Fruit fly (Drosophila melanogaster) whole organism, embryonic: ENCODE results near the gene Vsp37A.

Experiments used
- Awh ChIP-seq: fragments of 200-800 bp; sonication (Bioruptor generic); IDR thresholded peaks from 2 replicates; pipeline ENCODE4, ENCODE4 v1.3.6; 2022; ENCODE audit warnings: missing biosample characterization, missing genetic modification characterization
- B-H1 ChIP-seq: fragments of 200-800 bp; sonication (Bioruptor generic); IDR thresholded peaks from 3 replicates; pipeline ENCODE4 v1.3.6; 2022; ENCODE audit warnings: missing biosample characterization, missing genetic modification characterization
- CG13424 ChIP-seq: fragments of 200-800 bp; sonication (Bioruptor generic); optimal IDR thresholded peaks from 2 replicates; lab custom pipeline; 2019; ENCODE audit warnings: missing biosample characterization, mild to moderate bottlenecking, missing genetic modification characterization, moderate library complexity
- CG14710 ChIP-seq: fragments of 200-800 bp; sonication (Bioruptor generic); optimal IDR thresholded peaks from 3 replicates; lab custom pipeline; 2019; ENCODE audit warnings: missing biosample characterization, mild to moderate bottlenecking, missing genetic modification characterization, moderate library complexity
- CG15073 ChIP-seq: fragments of 200-800 bp; sonication (Bioruptor generic); optimal IDR thresholded peaks from 2 replicates; lab custom pipeline; 2016; ENCODE audit warnings: missing biosample characterization, missing genetic modification characterization
- CG16815 ChIP-seq: fragments of 200-800 bp; sonication (Bioruptor generic); optimal IDR thresholded peaks from 3 replicates; lab custom pipeline; 2017; ENCODE audit warnings: missing biosample characterization, mild to moderate bottlenecking, missing genetic modification characterization
- CG17612 ChIP-seq: fragments of 200-800 bp; sonication (Bioruptor generic); IDR thresholded peaks from 2 replicates; pipeline ENCODE4 v1.3.6; 2022; ENCODE audit warnings: missing biosample characterization, missing genetic modification characterization
- CG1792 ChIP-seq: fragments of 200-800 bp; sonication (Bioruptor generic); optimal IDR thresholded peaks from 2 replicates; lab custom pipeline; 2016; ENCODE audit warnings: missing biosample characterization, missing genetic modification characterization
- CG2116 ChIP-seq: fragments of 200-800 bp; sonication (Bioruptor generic); optimal IDR thresholded peaks from 3 replicates; lab custom pipeline; 2018; ENCODE audit warnings: missing biosample characterization, mild to moderate bottlenecking, missing genetic modification characterization
- CG30431 ChIP-seq: fragments of 200-800 bp; sonication (Bioruptor generic); optimal IDR thresholded peaks from 2 replicates; lab custom pipeline; 2017; ENCODE audit warnings: missing biosample characterization, missing genetic modification characterization
- CG3065 ChIP-seq: fragments of 200-800 bp; sonication (Bioruptor generic); optimal IDR thresholded peaks from 2 replicates; lab custom pipeline; 2016; ENCODE audit warnings: missing biosample characterization, missing genetic modification characterization
- CG4282 ChIP-seq: fragments of 200-800 bp; sonication (Bioruptor generic); optimal IDR thresholded peaks from 2 replicates; lab custom pipeline; 2016; ENCODE audit warnings: missing biosample characterization, missing genetic modification characterization
- CG4617 ChIP-seq: fragments of 200-800 bp; sonication (Bioruptor generic); optimal IDR thresholded peaks from 3 replicates; lab custom pipeline; 2016; ENCODE audit warnings: missing biosample characterization, missing genetic modification characterization, borderline replicate concordance
- CG5245 ChIP-seq: fragments of 200-800 bp; sonication (Bioruptor generic); optimal IDR thresholded peaks from 3 replicates; lab custom pipeline; 2016; ENCODE audit warnings: missing biosample characterization, missing genetic modification characterization
- CG7271 ChIP-seq: fragments of 200-800 bp; sonication (Bioruptor generic); optimal IDR thresholded peaks from 2 replicates; lab custom pipeline; 2018; ENCODE audit warnings: missing biosample characterization, mild to moderate bottlenecking, missing genetic modification characterization, moderate library complexity
- CG7357 ChIP-seq: fragments of 200-800 bp; sonication (Bioruptor generic); IDR thresholded peaks from 3 replicates; pipeline ENCODE4 v1.3.6; 2022; ENCODE audit warnings: missing biosample characterization, missing genetic modification characterization
- CG7786 ChIP-seq: fragments of 200-800 bp; sonication (Bioruptor generic); optimal IDR thresholded peaks from 2 replicates; lab custom pipeline; 2016; ENCODE audit warnings: missing biosample characterization, missing genetic modification characterization
- CG8290 ChIP-seq, 3 experiments: fragments of 200-800 bp; sonication (Bioruptor generic); optimal IDR thresholded peaks; 2 replicates each; lab custom pipeline; 2016 to 2019; ENCODE audit warnings: missing biosample characterization in 3 of 3, missing genetic modification characterization in 3 of 3, mild to moderate bottlenecking in 2 of 3, moderate library complexity in 1 of 3
- CG8924 ChIP-seq: fragments of 200-800 bp; optimal IDR thresholded peaks from 3 replicates; lab custom pipeline; 2019; ENCODE audit warnings: missing biosample characterization, mild to moderate bottlenecking, missing genetic modification characterization, moderate library complexity
- Camta ChIP-seq: fragments of 200-800 bp; sonication (Bioruptor generic); optimal IDR thresholded peaks from 2 replicates; lab custom pipeline; 2016; ENCODE audit warnings: missing biosample characterization, missing genetic modification characterization
- D ChIP-seq, 2 experiments: fragments of 200-800 bp in 1 of 2; fragments of >200 bp in 1 of 2; sonication (Bioruptor generic) in 1 of 2; optimal IDR thresholded peaks; 2 replicates in 1 of 2; 3 replicates in 1 of 2; lab custom pipeline; 2017; ENCODE audit warnings: mild to moderate bottlenecking in 1 of 2, missing biosample characterization in 1 of 2, missing genetic modification characterization in 1 of 2, missing genetic modification reagents in 1 of 2
- Dip3 ChIP-seq: fragments of 200-800 bp; sonication (Bioruptor generic); optimal IDR thresholded peaks from 3 replicates; lab custom pipeline; 2016; ENCODE audit warnings: missing biosample characterization, missing genetic modification characterization
- Dll ChIP-seq: fragments of 200-800 bp; sonication (Bioruptor generic); IDR thresholded peaks from 4 replicates; pipeline ENCODE4 v1.3.6; 2022; ENCODE audit warnings: missing biosample characterization, missing genetic modification characterization; ENCODE audit not compliant: partially characterized antibody
- HLH4C ChIP-seq: fragments of 200-800 bp; sonication (Bioruptor generic); IDR thresholded peaks from 3 replicates; pipeline ENCODE4 v1.3.6; 2022; ENCODE audit warnings: missing biosample characterization, missing genetic modification characterization; ENCODE audit not compliant: partially characterized antibody
- Hr78 ChIP-seq, 2 experiments: fragments of 200-800 bp in 1 of 2; fragments of >200 bp in 1 of 2; sonication (Bioruptor generic) in 1 of 2; optimal IDR thresholded peaks; 2 replicates each; lab custom pipeline; 2017 to 2019; ENCODE audit warnings: missing biosample characterization in 2 of 2, missing genetic modification characterization in 2 of 2, mild to moderate bottlenecking in 1 of 2, moderate library complexity in 1 of 2
- Hsf ChIP-seq: fragments of 200-800 bp; sonication (Bioruptor generic); optimal IDR thresholded peaks from 3 replicates; lab custom pipeline; 2016; ENCODE audit warnings: missing biosample characterization, missing genetic modification characterization
- Mes4 ChIP-seq: fragments of 200-800 bp; sonication (Bioruptor generic); optimal IDR thresholded peaks from 2 replicates; lab custom pipeline; 2016; ENCODE audit warnings: missing biosample characterization, missing genetic modification characterization
- NK7.1 ChIP-seq: fragments of 200-800 bp; sonication (Bioruptor generic); optimal IDR thresholded peaks from 3 replicates; lab custom pipeline; 2016; ENCODE audit warnings: missing biosample characterization, missing genetic modification characterization
- Oaz ChIP-seq: fragments of 200-800 bp; sonication (Bioruptor generic); IDR thresholded peaks from 2 replicates; pipeline ENCODE4 v1.3.6; 2022; ENCODE audit warnings: missing biosample characterization, missing genetic modification characterization
- Sry-δ ChIP-seq: fragments of 200-800 bp; sonication (Bioruptor generic); optimal IDR thresholded peaks from 2 replicates; lab custom pipeline; 2016; ENCODE audit warnings: missing biosample characterization, missing genetic modification characterization
- Ssrp ChIP-seq: fragments of 200-800 bp; sonication (Bioruptor generic); optimal IDR thresholded peaks from 2 replicates; lab custom pipeline; 2018; ENCODE audit warnings: missing biosample characterization, mild to moderate bottlenecking, missing genetic modification characterization, moderate library complexity
- ase ChIP-seq: fragments of 200-800 bp; sonication (Bioruptor generic); IDR thresholded peaks from 3 replicates; pipeline ENCODE4 v1.3.6; 2022; ENCODE audit warnings: missing biosample characterization, missing genetic modification characterization
- bcd ChIP-seq: fragments of 200-800 bp; sonication (Bioruptor generic); optimal IDR thresholded peaks from 2 replicates; lab custom pipeline; 2017; ENCODE audit warnings: missing biosample characterization, mild to moderate bottlenecking, missing genetic modification characterization
- crc ChIP-seq: fragments of 200-800 bp; sonication (Bioruptor generic); optimal IDR thresholded peaks from 2 replicates; lab custom pipeline; 2016; ENCODE audit warnings: missing biosample characterization, missing genetic modification characterization
- kay ChIP-seq: fragments of 200-800 bp; sonication (Bioruptor generic); optimal IDR thresholded peaks from 2 replicates; lab custom pipeline; 2016; ENCODE audit warnings: missing biosample characterization, missing genetic modification characterization
- lola ChIP-seq, 3 experiments: fragments of >200 bp in 2 of 3; fragments of 200-800 bp in 1 of 3; sonication (Bioruptor generic) in 1 of 3; optimal IDR thresholded peaks; 2 replicates each; lab custom pipeline; 2017 to 2019; ENCODE audit warnings: missing biosample characterization in 3 of 3, missing genetic modification characterization in 3 of 3, mild to moderate bottlenecking in 1 of 3, moderate library complexity in 1 of 3
- mld ChIP-seq: fragments of 200-800 bp; sonication (Bioruptor generic); IDR thresholded peaks from 3 replicates; pipeline ENCODE4 v1.3.6; 2022; ENCODE audit warnings: missing biosample characterization, missing genetic modification characterization; ENCODE audit not compliant: partially characterized antibody
- nom ChIP-seq: fragments of 200-800 bp; sonication (Bioruptor generic); optimal IDR thresholded peaks from 2 replicates; lab custom pipeline; 2017; ENCODE audit warnings: missing biosample characterization, missing genetic modification characterization, mild to moderate bottlenecking, moderate library complexity, missing genetic modification reagents
- onecut ChIP-seq: fragments of 200-800 bp; sonication (Bioruptor generic); IDR thresholded peaks from 2 replicates; pipeline ENCODE4 v1.3.6; 2022; ENCODE audit warnings: missing biosample characterization, missing genetic modification characterization
- p53 ChIP-seq: fragments of 200-800 bp; sonication (Bioruptor generic); optimal IDR thresholded peaks from 2 replicates; lab custom pipeline; 2016; ENCODE audit warnings: missing biosample characterization, missing genetic modification characterization
- pho ChIP-seq: fragments of 200-800 bp; sonication (Bioruptor generic); optimal IDR thresholded peaks from 2 replicates; lab custom pipeline; 2016; ENCODE audit warnings: missing biosample characterization, missing genetic modification characterization
- pum ChIP-seq: fragments of 200-800 bp; sonication (Bioruptor generic); optimal IDR thresholded peaks from 2 replicates; lab custom pipeline; 2016; ENCODE audit warnings: missing biosample characterization, missing genetic modification characterization
- pzg ChIP-seq: fragments of 200-800 bp; sonication (Bioruptor generic); optimal IDR thresholded peaks from 3 replicates; lab custom pipeline; 2018; ENCODE audit warnings: missing biosample characterization, mild to moderate bottlenecking, missing genetic modification characterization, moderate library complexity
- ssp ChIP-seq: fragments of 200-800 bp; sonication (Bioruptor generic); IDR thresholded peaks from 2 replicates; pipeline ENCODE4 v1.3.6; 2022; ENCODE audit warnings: missing biosample characterization, missing genetic modification characterization
- tgo ChIP-seq: fragments of 200-800 bp; sonication (Bioruptor generic); IDR thresholded peaks from 3 replicates; pipeline ENCODE4 v1.3.6; 2022; ENCODE audit warnings: missing biosample characterization, missing genetic modification characterization
- trh ChIP-seq: fragments of 200-800 bp; sonication (Bioruptor generic); optimal IDR thresholded peaks from 2 replicates; lab custom pipeline; 2016; ENCODE audit warnings: missing biosample characterization, missing genetic modification characterization
- vnd ChIP-seq: fragments of 200-800 bp; sonication (Bioruptor generic); IDR thresholded peaks from 3 replicates; pipeline ENCODE4 v1.3.6; 2022; ENCODE audit warnings: missing biosample characterization, missing genetic modification characterization; ENCODE audit not compliant: partially characterized antibody
- zen2 ChIP-seq: fragments of 200-800 bp; sonication (Bioruptor generic); IDR thresholded peaks from 3 replicates; pipeline ENCODE4 v1.3.6; 2022; ENCODE audit warnings: missing biosample characterization, missing genetic modification characterization; ENCODE audit not compliant: partially characterized antibody

Vsp37A gene

dm6 chrX:646395-647009 is 25.2 kb downstream of the Vsp37A start (continued):
- TF ChIP-seq CG7786 (GFP tag; lab: Kevin White, UChicago) (no peak), tgo (GFP tag; lab: Robert Waterston, UW) (no peak), Sry-δ (GFP tag; lab: Kevin White, UChicago) (peak; percentile 21), ase (no peak), Awh (no peak), CG30431 (GFP tag; lab: Kevin White, UChicago) (no peak), CG15073 (GFP tag; lab: Kevin White, UChicago) (no peak), CG7357 (no peak), CG8290 (GFP tag; optimal IDR thresholded peaks at IDR 0.05; lab: Kevin White, UChicago) (no peak), CG8290 (tag; optimal IDR thresholded peaks at IDR 0.05; lab: Kevin White, UChicago) (no peak), onecut (no peak), CG4617 (no peak), Hsf (no peak), nom (GFP tag; lab: Kevin White, UChicago) (no peak), B-H1 (GFP tag; lab: Robert Waterston, UW) (no peak), CG1792 (GFP tag; lab: Kevin White, UChicago) (no peak), Mes4 (no peak), CG5245 (GFP tag; lab: Kevin White, UChicago) (no peak), Dll (GFP tag; lab: Robert Waterston, UW) (peak; percentile 51; the same call in 1 of the 4 replicates), CG4282 (GFP tag; lab: Kevin White, UChicago) (no peak), CG2116 (peak; percentile 37), CG7271 (tag; lab: Kevin White, UChicago) (no peak), pzg (GFP tag; lab: Kevin White, UChicago) (peak; percentile 14), Camta (GFP tag; lab: Kevin White, UChicago) (no peak), CG17612 (no peak), kay (GFP tag; lab: Kevin White, UChicago) (no peak)

dm6 chrX:647056-647627 is 25.8 kb downstream of the Vsp37A start, which contains the start of gene Roc1a:
Gene Roc1a, plus strand, starts transcription at chrX:647304.
- 0 out of 2 replicates have a peak, but pooled peaks have one; percentile 9 for TF ChIP-seq ssp (GFP tag; lab: Robert Waterston, UW)
- no peak for TF ChIP-seq CG8290 (GFP tag; optimal IDR thresholded peaks at IDR 0.05; lab: Kevin White, UChicago)
- TF ChIP-seq CG8290 (tag; optimal IDR thresholded peaks at IDR 0.05; lab: Kevin White, UChicago): no peak
- peak in 1 of 3 experiments; percentile 13 for TF ChIP-seq lola (GFP tag; optimal IDR thresholded peaks at IDR 0.05; lab: Kevin White, UChicago)
- no peak for TF ChIP-seq crc
- no peak for TF ChIP-seq Hr78 (GFP tag; optimal IDR thresholded peaks at IDR 0.05; lab: Kevin White, UChicago)
- TF ChIP-seq p53 (GFP tag; lab: Kevin White, UChicago): no peak
- no peak for TF ChIP-seq pum
- peak; percentile 20 for TF ChIP-seq CG13424
- no peak for TF ChIP-seq NK7.1 (GFP tag; lab: Kevin White, UChicago)
- no peak for TF ChIP-seq CG3065
- peak; percentile 59 for TF ChIP-seq HLH4C (GFP tag; lab: Robert Waterston, UW)
- TF ChIP-seq CG8924 (tag; lab: Kevin White, UChicago): peak; percentile 38
- peak; percentile 32 for TF ChIP-seq CG14710 (tag; lab: Kevin White, UChicago)
- TF ChIP-seq Dip3: no peak
- TF ChIP-seq D (optimal IDR thresholded peaks at IDR 0.05; lab: Kevin White, UChicago): no peak
- TF ChIP-seq D (GFP tag; optimal IDR thresholded peaks at IDR 0.05; lab: Kevin White, UChicago): no peak
- TF ChIP-seq Ssrp (tag; lab: Kevin White, UChicago): no peak
- TF ChIP-seq zen2 (GFP tag; lab: Robert Waterston, UW): peak; percentile 56; the same call in 2 of the 3 replicates
- no peak for TF ChIP-seq bcd (GFP tag; lab: Kevin White, UChicago)
- no peak for TF ChIP-seq Oaz (GFP tag; lab: Robert Waterston, UW)
- peak; percentile 53; the same call in 1 of the 3 replicates for TF ChIP-seq mld (GFP tag; lab: Robert Waterston, UW)
- TF ChIP-seq CG16815 (GFP tag; lab: Kevin White, UChicago): no peak
- peak; percentile 60; the same call in 2 of the 3 replicates for TF ChIP-seq vnd (GFP tag; lab: Robert Waterston, UW)
- no peak for TF ChIP-seq trh
- no peak for TF ChIP-seq pho (GFP tag; lab: Kevin White, UChicago)
